Worm (Caenorhabditis elegans) whole organism, L1 larva: ENCODE data around the gene F14D2.11.

Experiments
- C34B4.2 ChIP-seq: sonication (generic microtip); optimal IDR thresholded peaks from 2 replicates; lab custom pipeline; 2017; ENCODE audit warnings: mild to moderate bottlenecking, missing genetic modification characterization, missing compliant biosample characterization
- Y116A8C.19 ChIP-seq: sonication (generic microtip); optimal IDR thresholded peaks from 2 replicates; lab custom pipeline; 2016; ENCODE audit warnings: missing compliant biosample characterization, missing genetic modification characterization, borderline replicate concordance
- ceh-88 ChIP-seq: fragments of 200-800 bp; sonication (Bioruptor generic); IDR thresholded peaks from 2 replicates; pipeline ENCODE4 v1.3.6; 2022; ENCODE audit warnings: missing genetic modification characterization, missing compliant biosample characterization
- ceh-90 ChIP-seq: sonication (generic microtip); optimal IDR thresholded peaks from 2 replicates; lab custom pipeline; 2016; ENCODE audit warnings: missing genetic modification characterization, missing compliant biosample characterization
- dpl-1 ChIP-seq, 3 experiments: fragments of 150-350 bp in 2 of 3; sonication (generic microtip) in 1 of 3; optimal IDR thresholded peaks; 2 replicates each; lab custom pipeline; 2014 to 2017; ENCODE audit warnings: missing biosample characterization in 3 of 3, missing genetic modification characterization in 3 of 3, missing genetic modification reagents in 3 of 3
- egl-13 ChIP-seq: sonication (generic microtip); optimal IDR thresholded peaks from 2 replicates; lab custom pipeline; 2016; ENCODE audit warnings: missing genotype, missing genetic modification reagents, missing genetic modification characterization, missing compliant biosample characterization
- egl-27 ChIP-seq, 2 experiments: fragments of 150-350 bp in 1 of 2; sonication (generic microtip); optimal IDR thresholded peaks; 3 replicates each; lab custom pipeline; 2017 to 2018; ENCODE audit warnings: missing biosample characterization in 2 of 2, missing genetic modification characterization in 2 of 2, missing genetic modification reagents in 2 of 2
- elt-2 ChIP-seq: sonication (generic microtip); optimal IDR thresholded peaks from 2 replicates; lab custom pipeline; 2016; ENCODE audit warnings: missing genetic modification characterization, mild to moderate bottlenecking, inconsistent platforms, missing compliant biosample characterization, missing genetic modification reagents
- fkh-8 ChIP-seq: sonication (generic microtip); optimal IDR thresholded peaks from 2 replicates; lab custom pipeline; 2016; ENCODE audit warnings: mild to moderate bottlenecking, missing genetic modification characterization, missing compliant biosample characterization
- grh-1 ChIP-seq: fragments of 200-800 bp; sonication (Bioruptor generic); IDR thresholded peaks from 2 replicates; pipeline ENCODE4 v1.3.6; 2022; ENCODE audit warnings: missing genetic modification reagents, missing genetic modification characterization, missing compliant biosample characterization
- hlh-17 ChIP-seq: fragments of 200-800 bp; sonication (Bioruptor generic); optimal IDR thresholded peaks from 2 replicates; lab custom pipeline; 2018; ENCODE audit warnings: missing genetic modification characterization, mild to moderate bottlenecking, missing compliant biosample characterization, moderate library complexity, borderline replicate concordance
- hlh-4 ChIP-seq: sonication (generic microtip); optimal IDR thresholded peaks from 2 replicates; lab custom pipeline; 2016; ENCODE audit warnings: mild to moderate bottlenecking, missing genetic modification characterization, missing compliant biosample characterization
- irx-1 ChIP-seq: sonication (generic microtip); optimal IDR thresholded peaks from 2 replicates; lab custom pipeline; 2016; ENCODE audit warnings: missing genetic modification characterization, missing compliant biosample characterization
- lin-13 ChIP-seq: fragments of 150-350 bp; optimal IDR thresholded peaks from 2 replicates; lab custom pipeline; 2014; ENCODE audit warnings: missing biosample characterization, missing genetic modification reagents, missing genetic modification characterization
- lin-14 ChIP-seq: fragments of 200-800 bp; sonication (Bioruptor generic); optimal IDR thresholded peaks from 2 replicates; lab custom pipeline; 2018; ENCODE audit warnings: mild to moderate bottlenecking, missing genetic modification characterization, moderate library complexity, missing compliant biosample characterization
- lin-15B ChIP-seq: fragments of 150-350 bp; sonication (generic microtip); optimal IDR thresholded peaks from 3 replicates; lab custom pipeline; 2014; ENCODE audit warnings: missing biosample characterization, missing genetic modification characterization
- lin-39 ChIP-seq: fragments of 150-350 bp; optimal IDR thresholded peaks from 2 replicates; lab custom pipeline; 2014; ENCODE audit warnings: missing biosample characterization, missing genetic modification reagents, missing genetic modification characterization
- lir-3 ChIP-seq: sonication (generic microtip); optimal IDR thresholded peaks from 2 replicates; lab custom pipeline; 2016; ENCODE audit warnings: mild to moderate bottlenecking, missing genetic modification characterization, moderate library complexity, missing compliant biosample characterization; ENCODE audit not compliant: poor library complexity
- lsy-2 ChIP-seq, 2 experiments: fragments of 150-350 bp; optimal IDR thresholded peaks; 2 replicates each; lab custom pipeline; 2014; ENCODE audit warnings: missing biosample characterization in 2 of 2, missing genetic modification characterization in 2 of 2
- mab-9 ChIP-seq: fragments of 200-800 bp; sonication (Bioruptor generic); IDR thresholded peaks from 2 replicates; pipeline ENCODE4 v1.3.6; 2022; ENCODE audit warnings: missing genetic modification reagents, missing genetic modification characterization, missing compliant biosample characterization
- mef-2 ChIP-seq: fragments of 150-350 bp; optimal IDR thresholded peaks from 2 replicates; lab custom pipeline; 2014; ENCODE audit warnings: missing biosample characterization, missing genetic modification characterization
- mep-1 ChIP-seq: fragments of 150-350 bp; optimal IDR thresholded peaks from 2 replicates; lab custom pipeline; 2014; ENCODE audit warnings: missing biosample characterization, missing genetic modification characterization
- nhr-11 ChIP-seq: fragments of 150-350 bp; optimal IDR thresholded peaks from 2 replicates; lab custom pipeline; 2014; ENCODE audit warnings: missing biosample characterization, missing genetic modification characterization
- nhr-12 ChIP-seq: sonication (generic microtip); optimal IDR thresholded peaks from 2 replicates; lab custom pipeline; 2017; ENCODE audit warnings: missing biosample characterization, missing genetic modification characterization
- nhr-19 ChIP-seq: fragments of 200-800 bp; sonication (Bioruptor generic); conservative IDR thresholded peaks from 2 replicates; pipeline ENCODE4 v1.3.6; 2022; ENCODE audit warnings: missing genetic modification characterization, missing compliant biosample characterization
- nhr-28 ChIP-seq: fragments of 150-350 bp; optimal IDR thresholded peaks from 2 replicates; lab custom pipeline; 2014; ENCODE audit warnings: missing biosample characterization, missing genetic modification characterization
- pax-3 ChIP-seq: fragments of 200-800 bp; sonication (Bioruptor generic); optimal IDR thresholded peaks from 2 replicates; lab custom pipeline; 2018; ENCODE audit warnings: mild to moderate bottlenecking, missing genetic modification characterization, moderate library complexity, missing compliant biosample characterization
- pqm-1 ChIP-seq: sonication (generic microtip); optimal IDR thresholded peaks from 3 replicates; lab custom pipeline; 2017; ENCODE audit warnings: missing biosample characterization, missing genetic modification characterization
- skn-1 ChIP-seq: fragments of 150-350 bp; optimal IDR thresholded peaks from 2 replicates; lab custom pipeline; 2014; ENCODE audit warnings: missing biosample characterization, missing genetic modification characterization
- snu-23 ChIP-seq: sonication (generic microtip); optimal IDR thresholded peaks from 2 replicates; lab custom pipeline; 2016; ENCODE audit warnings: missing genetic modification characterization, missing compliant biosample characterization
- sptf-1 ChIP-seq: fragments of 150-350 bp; optimal IDR thresholded peaks from 2 replicates; lab custom pipeline; 2014; ENCODE audit warnings: missing biosample characterization, missing genetic modification characterization
- sup-37 ChIP-seq: fragments of 200-800 bp; sonication (Bioruptor generic); optimal IDR thresholded peaks from 2 replicates; lab custom pipeline; 2018; ENCODE audit warnings: mild to moderate bottlenecking, missing genetic modification characterization, missing compliant biosample characterization
- tlp-1 ChIP-seq: fragments of 150-350 bp; optimal IDR thresholded peaks from 2 replicates; lab custom pipeline; 2014; ENCODE audit warnings: missing biosample characterization, missing genetic modification characterization
- unc-30 ChIP-seq: sonication (generic microtip); optimal IDR thresholded peaks from 2 replicates; lab custom pipeline; 2017; ENCODE audit warnings: missing biosample characterization, missing genetic modification characterization
- unc-62 ChIP-seq: fragments of 150-350 bp; optimal IDR thresholded peaks from 2 replicates; lab custom pipeline; 2014; ENCODE audit warnings: missing biosample characterization, missing genetic modification reagents, missing genetic modification characterization
- unc-86 ChIP-seq: sonication (generic microtip); optimal IDR thresholded peaks from 2 replicates; lab custom pipeline; 2016; ENCODE audit warnings: missing genetic modification characterization, missing compliant biosample characterization
- unc-98 ChIP-seq: fragments of 200-800 bp; sonication (Bioruptor generic); IDR thresholded peaks from 2 replicates; pipeline ENCODE4 v1.3.6; 2022; ENCODE audit warnings: missing genetic modification characterization, missing compliant biosample characterization
- ztf-4 ChIP-seq: fragments of 150-350 bp; optimal IDR thresholded peaks from 2 replicates; lab custom pipeline; 2014; ENCODE audit warnings: missing biosample characterization, missing genetic modification characterization

The F14D2.11 gene

ce11 chrII:3340251-3340650 is 1.6 kb downstream of the F14D2.11 start, which contains the start of gene F14D2.5:
Gene F14D2.5, plus strand, starts transcription at chrII:3340551.
- TF ChIP-seq mep-1: no peak
- no peak for TF ChIP-seq egl-13 (tag; lab: Kevin White, UChicago)
- TF ChIP-seq sup-37 (GFP tag; lab: Kevin White, UChicago): no peak
- TF ChIP-seq nhr-11: no peak
- no peak for TF ChIP-seq lin-15B (tag; lab: Kevin White, UChicago)
- TF ChIP-seq pqm-1 (tag; lab: Kevin White, UChicago): no peak
- no peak for TF ChIP-seq sptf-1 (tag; lab: Kevin White, UChicago)
- TF ChIP-seq pax-3 (tag; lab: Kevin White, UChicago): no peak
- TF ChIP-seq lin-14 (GFP tag; lab: Kevin White, UChicago): no peak
- no peak for TF ChIP-seq hlh-17 (GFP tag; lab: Kevin White, UChicago)
- TF ChIP-seq, all 84 proteins: peak for 0

ce11 chrII:3338556-3338955 is 3.3 kb downstream of the F14D2.11 start, which contains the start of gene F14D2.7:
Gene F14D2.7, minus strand, starts transcription at chrII:3338656.
- TF ChIP-seq nhr-19 (GFP tag; lab: Robert Waterston, UW) (no peak), ceh-90 (no peak), irx-1 (no peak), pqm-1 (tag; lab: Kevin White, UChicago) (no peak), elt-2 (tag; lab: Kevin White, UChicago) (no peak), sup-37 (GFP tag; lab: Kevin White, UChicago) (no peak)
- TF ChIP-seq, all 84 proteins: peak for 0

ce11 chrII:3337039-3337438 is 4.8 kb downstream of the F14D2.11 start, which contains the start of gene F14D2.19:
Gene F14D2.19, minus strand, starts transcription at chrII:3337139.
- TF ChIP-seq C34B4.2 (tag; lab: Kevin White, UChicago) (no peak), hlh-4 (no peak), fkh-8 (tag; lab: Kevin White, UChicago) (no peak)

- TF ChIP-seq mef-2 (tag; lab: Kevin White, UChicago) (no peak), unc-62 (GFP tag; lab: Kevin White, UChicago) (no peak), tlp-1 (tag; lab: Kevin White, UChicago) (no peak), ztf-4 (tag; lab: Kevin White, UChicago) (no peak), nhr-12 (tag; lab: Kevin White, UChicago) (no peak), lsy-2 (tag; optimal IDR thresholded peaks at IDR 0.05; lab: Kevin White, UChicago) (no peak), skn-1 (tag; lab: Kevin White, UChicago) (no peak), unc-30 (tag; lab: Kevin White, UChicago) (no peak), lin-13 (GFP tag; lab: Kevin White, UChicago) (no peak), hlh-17 (GFP tag; lab: Kevin White, UChicago) (no peak), nhr-19 (GFP tag; lab: Robert Waterston, UW) (no peak), ceh-88 (no peak), grh-1 (no peak), egl-27 (tag; optimal IDR thresholded peaks at IDR 0.05; lab: Kevin White, UChicago) (no peak), nhr-28 (tag; lab: Kevin White, UChicago) (no peak), lin-15B (tag; lab: Kevin White, UChicago) (no peak), Y116A8C.19 (tag; lab: Kevin White, UChicago) (no peak)
Observed at ce11 chrII:3332039-3332438, 9.8 kb downstream of the F14D2.11 start, which contains the start of gene irld-27. Gene irld-27, plus strand, starts transcription at chrII:3332339.

- TF ChIP-seq unc-30 (tag; lab: Kevin White, UChicago) (no peak), unc-86 (tag; lab: Kevin White, UChicago) (no peak), lir-3 (tag; lab: Kevin White, UChicago) (no peak), sup-37 (GFP tag; lab: Kevin White, UChicago) (no peak), snu-23 (GFP tag; lab: Kevin White, UChicago) (no peak), pax-3 (tag; lab: Kevin White, UChicago) (no peak), lin-39 (no peak), hlh-17 (GFP tag; lab: Kevin White, UChicago) (no peak), unc-98 (GFP tag; lab: Robert Waterston, UW) (no peak), mab-9 (no peak), sptf-1 (tag; lab: Kevin White, UChicago) (no peak), mef-2 (tag; lab: Kevin White, UChicago) (no peak), dpl-1 (GFP tag; optimal IDR thresholded peaks at IDR 0.05; lab: Kevin White, UChicago) (no peak)
Observed at ce11 chrII:3327104-3327503, 14.8 kb downstream of the F14D2.11 start, which contains the start of gene Y46D2A.3. Gene Y46D2A.3, minus strand, starts transcription at chrII:3327204.
